Fruit fly (Drosophila melanogaster) whole organism, embryonic: ENCODE measurements around the gene CG3984.
A peak's percentile ranks its signal among the peaks of the same experiment; 100 is the strongest.

Source experiments
- Blimp-1 ChIP-seq: fragments of 200-800 bp; sonication (Bioruptor generic); optimal IDR thresholded peaks from 3 replicates; lab custom pipeline; 2018; ENCODE audit warnings: missing biosample characterization, missing genetic modification characterization, mild to moderate bottlenecking, moderate library complexity, missing genetic modification reagents
- C15 ChIP-seq: fragments of 200-800 bp; sonication (Bioruptor generic); IDR thresholded peaks from 3 replicates; pipeline ENCODE4 v1.3.6; 2022; ENCODE audit warnings: missing biosample characterization, missing genetic modification characterization
- CG10979 ChIP-seq: fragments of 200-800 bp; sonication (Bioruptor generic); optimal IDR thresholded peaks from 2 replicates; lab custom pipeline; 2018; ENCODE audit warnings: missing biosample characterization, mild to moderate bottlenecking, missing genetic modification characterization, moderate library complexity
- CG11504 ChIP-seq: fragments of 200-800 bp; sonication (Bioruptor generic); optimal IDR thresholded peaks from 3 replicates; lab custom pipeline; 2019; ENCODE audit warnings: missing biosample characterization, mild to moderate bottlenecking, missing genetic modification characterization, moderate library complexity
- CG11696 ChIP-seq: fragments of 200-800 bp; sonication (Bioruptor generic); IDR thresholded peaks from 2 replicates; pipeline ENCODE4 v1.3.6; 2022; ENCODE audit warnings: missing biosample characterization, missing genetic modification characterization
- CG12659 ChIP-seq: fragments of 200-800 bp; sonication (Bioruptor generic); optimal IDR thresholded peaks from 3 replicates; lab custom pipeline; 2017; ENCODE audit warnings: mild to moderate bottlenecking, missing biosample characterization, missing genetic modification reagents, missing genetic modification characterization
- CG15011 ChIP-seq: fragments of 200-800 bp; sonication (Bioruptor generic); optimal IDR thresholded peaks from 3 replicates; lab custom pipeline; 2018; ENCODE audit warnings: missing biosample characterization, mild to moderate bottlenecking, missing genetic modification characterization
- CG1529 ChIP-seq: fragments of 200-800 bp; sonication (Bioruptor generic); optimal IDR thresholded peaks from 3 replicates; lab custom pipeline; 2018; ENCODE audit warnings: missing biosample characterization, missing genetic modification characterization
- CG17328 ChIP-seq: fragments of 200-800 bp; sonication (Bioruptor generic); IDR thresholded peaks from 2 replicates; pipeline ENCODE4 v1.3.6; 2022; ENCODE audit warnings: missing biosample characterization, missing genetic modification characterization
- CG18011 ChIP-seq: fragments of 200-800 bp; sonication (Bioruptor generic); optimal IDR thresholded peaks from 2 replicates; lab custom pipeline; 2017; ENCODE audit warnings: missing biosample characterization, missing genetic modification characterization, mild to moderate bottlenecking, moderate library complexity, missing genotype
- CG2120 ChIP-seq: fragments of 200-800 bp; sonication (Bioruptor generic); optimal IDR thresholded peaks from 3 replicates; lab custom pipeline; 2016; ENCODE audit warnings: missing biosample characterization, missing genetic modification characterization
- CG33557 ChIP-seq: fragments of 200-800 bp; sonication (Bioruptor generic); optimal IDR thresholded peaks from 2 replicates; lab custom pipeline; 2019; ENCODE audit warnings: missing biosample characterization, mild to moderate bottlenecking, missing genetic modification characterization, moderate library complexity
- CG34224 ChIP-seq: fragments of 200-800 bp; sonication (Bioruptor generic); IDR thresholded peaks from 3 replicates; pipeline ENCODE4 v1.3.6; 2022; ENCODE audit warnings: missing biosample characterization, missing genetic modification characterization; ENCODE audit not compliant: partially characterized antibody
- CG3838 ChIP-seq: fragments of 200-800 bp; sonication (Bioruptor generic); optimal IDR thresholded peaks from 3 replicates; lab custom pipeline; 2016; ENCODE audit warnings: missing biosample characterization, missing genetic modification characterization
- CG4730 ChIP-seq: fragments of 200-800 bp; sonication (Bioruptor generic); IDR thresholded peaks from 2 replicates; pipeline ENCODE4 v1.3.6; 2022; ENCODE audit warnings: missing biosample characterization, missing genetic modification characterization
- CG6791 ChIP-seq: fragments of 200-800 bp; sonication (Bioruptor generic); IDR thresholded peaks from 3 replicates; pipeline ENCODE4 v1.3.6; 2022; ENCODE audit warnings: missing biosample characterization, missing genetic modification characterization; ENCODE audit not compliant: partially characterized antibody
- CG7357 ChIP-seq: fragments of 200-800 bp; sonication (Bioruptor generic); IDR thresholded peaks from 3 replicates; pipeline ENCODE4 v1.3.6; 2022; ENCODE audit warnings: missing biosample characterization, missing genetic modification characterization
- CG7745 ChIP-seq: fragments of 200-800 bp; sonication (Bioruptor generic); optimal IDR thresholded peaks from 2 replicates; lab custom pipeline; 2018; ENCODE audit warnings: missing biosample characterization, mild to moderate bottlenecking, missing genetic modification characterization, moderate library complexity
- CG7786 ChIP-seq: fragments of 200-800 bp; sonication (Bioruptor generic); optimal IDR thresholded peaks from 2 replicates; lab custom pipeline; 2016; ENCODE audit warnings: missing biosample characterization, missing genetic modification characterization
- CG8924 ChIP-seq: fragments of 200-800 bp; optimal IDR thresholded peaks from 3 replicates; lab custom pipeline; 2019; ENCODE audit warnings: missing biosample characterization, mild to moderate bottlenecking, missing genetic modification characterization, moderate library complexity
- CG9437 ChIP-seq: fragments of 200-800 bp; sonication (Bioruptor generic); optimal IDR thresholded peaks from 2 replicates; lab custom pipeline; 2018; ENCODE audit warnings: missing biosample characterization, mild to moderate bottlenecking, missing genetic modification characterization
- CG9609 ChIP-seq: fragments of 200-800 bp; sonication (Bioruptor generic); optimal IDR thresholded peaks from 3 replicates; lab custom pipeline; 2016; ENCODE audit warnings: missing biosample characterization, missing genetic modification characterization
- CoRest ChIP-seq: fragments of 200-800 bp; sonication (Bioruptor generic); optimal IDR thresholded peaks from 3 replicates; lab custom pipeline; 2018; ENCODE audit warnings: missing biosample characterization, mild to moderate bottlenecking, missing genetic modification characterization, moderate library complexity
- D19B ChIP-seq: fragments of 200-800 bp; sonication (Bioruptor generic); optimal IDR thresholded peaks from 2 replicates; lab custom pipeline; 2017; ENCODE audit warnings: missing biosample characterization, mild to moderate bottlenecking, missing genetic modification characterization
- Ets65A ChIP-seq: fragments of 200-800 bp; sonication (Bioruptor generic); peaks from one replicate; lab custom pipeline; 2016; ENCODE audit warnings: missing biosample characterization, missing genetic modification characterization
- Hsf ChIP-seq: fragments of 200-800 bp; sonication (Bioruptor generic); optimal IDR thresholded peaks from 3 replicates; lab custom pipeline; 2016; ENCODE audit warnings: missing biosample characterization, missing genetic modification characterization
- Nf-YB ChIP-seq: fragments of 200-800 bp; sonication (Bioruptor generic); optimal IDR thresholded peaks from 3 replicates; lab custom pipeline; 2019; ENCODE audit warnings: missing biosample characterization, mild to moderate bottlenecking, missing genetic modification characterization, moderate library complexity
- Oli ChIP-seq: fragments of 200-800 bp; sonication (Bioruptor generic); optimal IDR thresholded peaks from 2 replicates; lab custom pipeline; 2018; ENCODE audit warnings: missing biosample characterization, mild to moderate bottlenecking, missing genetic modification characterization, moderate library complexity
- PHDP ChIP-seq: fragments of 200-800 bp; sonication (Bioruptor generic); optimal IDR thresholded peaks from 3 replicates; lab custom pipeline; 2018; ENCODE audit warnings: missing biosample characterization, mild to moderate bottlenecking, missing genetic modification characterization, moderate library complexity
- Ptx1 ChIP-seq: fragments of 200-800 bp; sonication (Bioruptor generic); IDR thresholded peaks from 2 replicates; pipeline ENCODE4 v1.3.6; 2022; ENCODE audit warnings: missing biosample characterization, missing genetic modification characterization
- Ssrp ChIP-seq: fragments of 200-800 bp; sonication (Bioruptor generic); optimal IDR thresholded peaks from 2 replicates; lab custom pipeline; 2018; ENCODE audit warnings: missing biosample characterization, mild to moderate bottlenecking, missing genetic modification characterization, moderate library complexity
- az2 ChIP-seq: fragments of 200-800 bp; sonication (Bioruptor generic); optimal IDR thresholded peaks from 3 replicates; lab custom pipeline; 2016; ENCODE audit warnings: missing biosample characterization, missing genetic modification characterization
- bbx ChIP-seq: fragments of 200-800 bp; sonication (Bioruptor generic); IDR thresholded peaks from 2 replicates; pipeline ENCODE4 v1.3.6; 2022; ENCODE audit warnings: missing biosample characterization, missing genetic modification characterization; ENCODE audit not compliant: partially characterized antibody
- bcd ChIP-seq: fragments of 200-800 bp; sonication (Bioruptor generic); optimal IDR thresholded peaks from 2 replicates; lab custom pipeline; 2017; ENCODE audit warnings: missing biosample characterization, mild to moderate bottlenecking, missing genetic modification characterization
- br ChIP-seq: fragments of >200 bp; optimal IDR thresholded peaks from 2 replicates; lab custom pipeline; 2017
- bsh ChIP-seq, 2 experiments: fragments of 200-800 bp; sonication (Bioruptor generic); optimal IDR thresholded peaks; 2 replicates each; lab custom pipeline; 2017 to 2018; ENCODE audit warnings: mild to moderate bottlenecking in 2 of 2, missing biosample characterization in 2 of 2, missing genetic modification characterization in 2 of 2, moderate library complexity in 1 of 2
- crol ChIP-seq: fragments of 200-800 bp; sonication (Bioruptor generic); IDR thresholded peaks from 2 replicates; pipeline ENCODE4 v1.3.6; 2022; ENCODE audit warnings: missing biosample characterization, missing genetic modification characterization
- emc ChIP-seq: fragments of 200-800 bp; sonication (Bioruptor generic); optimal IDR thresholded peaks from 2 replicates; lab custom pipeline; 2016; ENCODE audit warnings: missing biosample characterization, missing genetic modification characterization
- eve ChIP-seq, 2 experiments: fragments of >200 bp; optimal IDR thresholded peaks; 2 replicates each; lab custom pipeline; 2017; ENCODE audit warnings: missing biosample characterization in 2 of 2, missing genetic modification characterization in 2 of 2
- grau ChIP-seq: fragments of 200-800 bp; optimal IDR thresholded peaks from 3 replicates; lab custom pipeline; 2019; ENCODE audit warnings: missing biosample characterization, mild to moderate bottlenecking, missing genetic modification characterization, moderate library complexity
- hkb ChIP-seq, 2 experiments: fragments of 200-800 bp in 1 of 2; fragments of >200 bp in 1 of 2; sonication (Bioruptor generic) in 1 of 2; IDR thresholded peaks in 1 of 2; optimal IDR thresholded peaks in 1 of 2; 2 replicates each; pipeline versions ENCODE4 v1.3.6 to Lab custom; 2017 to 2022; ENCODE audit warnings: missing biosample characterization in 1 of 2, missing genetic modification characterization in 1 of 2
- jigr1 ChIP-seq: fragments of 200-800 bp; sonication (Bioruptor generic); IDR thresholded peaks from 3 replicates; pipeline ENCODE4 v1.3.6; 2022; ENCODE audit warnings: missing biosample characterization, missing genetic modification characterization
- lbe ChIP-seq: fragments of 200-800 bp; sonication (Bioruptor generic); optimal IDR thresholded peaks from 2 replicates; lab custom pipeline; 2016; ENCODE audit warnings: missing biosample characterization, mild to moderate bottlenecking, missing genetic modification characterization
- lola ChIP-seq, 3 experiments: fragments of >200 bp in 2 of 3; fragments of 200-800 bp in 1 of 3; sonication (Bioruptor generic) in 1 of 3; optimal IDR thresholded peaks; 2 replicates each; lab custom pipeline; 2017 to 2019; ENCODE audit warnings: missing biosample characterization in 3 of 3, missing genetic modification characterization in 3 of 3, mild to moderate bottlenecking in 1 of 3, moderate library complexity in 1 of 3
- pb ChIP-seq: fragments of 200-800 bp; sonication (Bioruptor generic); optimal IDR thresholded peaks from 3 replicates; lab custom pipeline; 2016; ENCODE audit warnings: missing biosample characterization, missing genetic modification characterization
- pnt ChIP-seq: fragments of 200-800 bp; sonication (Bioruptor generic); optimal IDR thresholded peaks from 3 replicates; lab custom pipeline; 2016; ENCODE audit warnings: missing biosample characterization, missing genetic modification characterization
- pros ChIP-seq: fragments of 200-800 bp; sonication (Bioruptor generic); optimal IDR thresholded peaks from 3 replicates; lab custom pipeline; 2019; ENCODE audit warnings: missing biosample characterization, mild to moderate bottlenecking, missing genetic modification characterization, moderate library complexity
- rib ChIP-seq: fragments of 200-800 bp; sonication (Bioruptor generic); IDR thresholded peaks from 2 replicates; pipeline ENCODE4 v1.3.6; 2022; ENCODE audit warnings: missing biosample characterization, missing genetic modification characterization
- run ChIP-seq: fragments of 200-800 bp; sonication (Bioruptor generic); optimal IDR thresholded peaks from 3 replicates; lab custom pipeline; 2018; ENCODE audit warnings: missing biosample characterization, mild to moderate bottlenecking, missing genetic modification characterization
- slp2 ChIP-seq: fragments of 200-800 bp; sonication (Bioruptor generic); optimal IDR thresholded peaks from 2 replicates; lab custom pipeline; 2016; ENCODE audit warnings: missing biosample characterization, missing genetic modification characterization
- tll ChIP-seq, 2 experiments: fragments of 200-800 bp in 1 of 2; fragments of >200 bp in 1 of 2; sonication (Bioruptor generic) in 1 of 2; optimal IDR thresholded peaks; 2 replicates each; lab custom pipeline; 2017 to 2019; ENCODE audit warnings: missing biosample characterization in 2 of 2, missing genetic modification characterization in 2 of 2, mild to moderate bottlenecking in 1 of 2, moderate library complexity in 1 of 2

Gene CG3984

dm6 chr3R:15092351-15092750 is 44.6 kb upstream of the CG3984 start:
- no peak for TF ChIP-seq rib
- TF ChIP-seq CG6791 (GFP tag; lab: Robert Waterston, UW) = no peak
- no peak for TF ChIP-seq pb
- no peak for TF ChIP-seq CG17328
- peak; percentile 5 for TF ChIP-seq az2 (GFP tag; lab: Kevin White, UChicago)
- TF ChIP-seq CG15011 (GFP tag; lab: Kevin White, UChicago) = no peak
- TF ChIP-seq Ssrp (tag; lab: Kevin White, UChicago) = peak; percentile 28
- TF ChIP-seq Oli (tag; lab: Kevin White, UChicago) = peak; percentile 6
- TF ChIP-seq Hsf = no peak
- no peak for TF ChIP-seq CG34224 (GFP tag; lab: Robert Waterston, UW)
- no peak for TF ChIP-seq CG2120 (GFP tag; lab: Kevin White, UChicago)
- TF ChIP-seq Nf-YB (GFP tag; lab: Kevin White, UChicago) = no peak
- TF ChIP-seq CG7786 (GFP tag; lab: Kevin White, UChicago) = no peak
- no peak for TF ChIP-seq jigr1
- peak; percentile 22 for TF ChIP-seq CG33557
- TF ChIP-seq lbe (GFP tag; lab: Kevin White, UChicago) = peak; percentile 46
- TF ChIP-seq Blimp-1 (GFP tag; lab: Kevin White, UChicago) = peak; percentile 10
- TF ChIP-seq CG7745 (tag; lab: Kevin White, UChicago) = no peak
- TF ChIP-seq CG8924 = no peak
- TF ChIP-seq pros (GFP tag; lab: Kevin White, UChicago) = no peak
- TF ChIP-seq bbx (GFP tag; lab: Robert Waterston, UW) = no peak
- no peak for TF ChIP-seq CG4730 (GFP tag; lab: Robert Waterston, UW)
- TF ChIP-seq grau (tag; lab: Kevin White, UChicago) = peak; percentile 36
- TF ChIP-seq D19B (GFP tag; lab: Kevin White, UChicago) = no peak
- no peak for TF ChIP-seq Ptx1
- no peak for TF ChIP-seq CG18011 (GFP tag; lab: Kevin White, UChicago)
- peak; percentile 44 for TF ChIP-seq CG1529 (GFP tag; lab: Kevin White, UChicago)
- TF ChIP-seq CG9437 (GFP tag; lab: Kevin White, UChicago) = no peak
- no peak for TF ChIP-seq C15 (GFP tag; lab: Robert Waterston, UW)
- TF ChIP-seq CG9609 = no peak
- no peak for TF ChIP-seq slp2 (GFP tag; lab: Kevin White, UChicago)
- no peak for TF ChIP-seq emc (GFP tag; lab: Kevin White, UChicago)
- no peak for TF ChIP-seq hkb (optimal IDR thresholded peaks at IDR 0.05; lab: Kevin White, UChicago)
- TF ChIP-seq hkb (GFP tag; IDR thresholded peaks at IDR 0.05; lab: Robert Waterston, UW) = no peak
- no peak for TF ChIP-seq CG3838 (GFP tag; lab: Kevin White, UChicago)
- peak; percentile 21 for TF ChIP-seq CG11504 (tag; lab: Kevin White, UChicago)
- TF ChIP-seq run (tag; lab: Kevin White, UChicago) = no peak
- no peak for TF ChIP-seq eve (GFP tag; optimal IDR thresholded peaks at IDR 0.05; lab: Kevin White, UChicago)
- peak; percentile 26 to 34 for TF ChIP-seq bsh (GFP tag; optimal IDR thresholded peaks at IDR 0.05; lab: Kevin White, UChicago)
- TF ChIP-seq PHDP = no peak
- no peak for TF ChIP-seq CG11696
- TF ChIP-seq Ets65A (GFP tag; lab: Kevin White, UChicago) = no peak
- TF ChIP-seq CG10979 (tag; lab: Kevin White, UChicago) = peak; percentile 40
- no peak for TF ChIP-seq CG12659 (GFP tag; lab: Kevin White, UChicago)
- TF ChIP-seq CoRest (tag; lab: Kevin White, UChicago) = peak; percentile 31
- peak in 1 of 3 experiments; percentile 33 for TF ChIP-seq lola (GFP tag; optimal IDR thresholded peaks at IDR 0.05; lab: Kevin White, UChicago)
- TF ChIP-seq tll (GFP tag; optimal IDR thresholded peaks at IDR 0.05; lab: Kevin White, UChicago) = no peak
- no peak for TF ChIP-seq crol
- peak; percentile 10 for TF ChIP-seq bcd (GFP tag; lab: Kevin White, UChicago)
- TF ChIP-seq CG7357 = no peak
- TF ChIP-seq br = no peak
- TF ChIP-seq pnt (GFP tag; lab: Kevin White, UChicago) = no peak
